Worm (Caenorhabditis elegans) whole organism, young adult: ENCODE results near the gene R02D5.6.

Source experiments
- K11D2.4 ChIP-seq: fragments of 200-800 bp; sonication (Bioruptor generic); IDR thresholded peaks from 2 replicates; pipeline ENCODE4 v1.3.6; 2022; ENCODE audit warnings: missing genetic modification reagents, missing genetic modification characterization, missing compliant biosample characterization
- Y53F4B.3 ChIP-seq: fragments of 200-800 bp; sonication (Bioruptor generic); IDR thresholded peaks from 2 replicates; pipeline ENCODE4 v1.3.6; 2022; ENCODE audit warnings: missing genetic modification reagents, missing genetic modification characterization, missing compliant biosample characterization
- egl-18 ChIP-seq: fragments of 200-800 bp; sonication (Bioruptor generic); IDR thresholded peaks from 2 replicates; pipeline ENCODE4 v1.3.6; 2022; ENCODE audit warnings: missing genetic modification reagents, missing genetic modification characterization, missing compliant biosample characterization
- egl-44 ChIP-seq: fragments of 200-800 bp; sonication (Bioruptor generic); IDR thresholded peaks from 2 replicates; pipeline ENCODE4 v1.3.6; 2022; ENCODE audit warnings: missing genetic modification reagents, missing genetic modification characterization, missing compliant biosample characterization
- hmg-1.2 ChIP-seq: fragments of 200-800 bp; sonication (Bioruptor generic); IDR thresholded peaks from 2 replicates; pipeline ENCODE4 v1.3.6; 2022; ENCODE audit warnings: missing genetic modification reagents, missing genetic modification characterization, missing compliant biosample characterization
- hmg-20 ChIP-seq: fragments of 200-800 bp; sonication (Bioruptor generic); IDR thresholded peaks from 2 replicates; pipeline ENCODE4 v1.3.6; 2022; ENCODE audit warnings: missing genetic modification reagents, missing genetic modification characterization, missing compliant biosample characterization
- madf-8 ChIP-seq: fragments of 200-800 bp; sonication (Bioruptor generic); conservative IDR thresholded peaks from 2 replicates; pipeline ENCODE4 v1.3.6; 2022; ENCODE audit warnings: missing genetic modification reagents, missing genetic modification characterization, missing compliant biosample characterization
- mel-28 ChIP-seq: sonication (generic microtip); optimal IDR thresholded peaks from 2 replicates; lab custom pipeline; 2016; ENCODE audit warnings: borderline replicate concordance, mild to moderate bottlenecking, missing genetic modification characterization, missing compliant biosample characterization
- nhr-80 ChIP-seq: sonication (generic microtip); optimal IDR thresholded peaks from 2 replicates; lab custom pipeline; 2016; ENCODE audit warnings: missing genetic modification characterization, missing compliant biosample characterization
- unc-130 ChIP-seq: sonication (generic microtip); optimal IDR thresholded peaks from 2 replicates; lab custom pipeline; 2016; ENCODE audit warnings: missing genetic modification reagents, missing genetic modification characterization, missing compliant biosample characterization
- ztf-3 ChIP-seq: fragments of 200-800 bp; sonication (Bioruptor generic); optimal IDR thresholded peaks from 2 replicates; lab custom pipeline; 2018; ENCODE audit warnings: mild to moderate bottlenecking, missing genetic modification characterization, missing compliant biosample characterization

The R02D5.6 gene

ce11 chrV:14462653-14463052 lies 55.3 kb downstream of the R02D5.6 start:
- TF ChIP-seq K11D2.4 (no peak), hmg-1.2 (GFP tag; lab: Robert Waterston, UW) (no peak), mel-28 (tag; lab: Kevin White, UChicago) (no peak), egl-44 (no peak), unc-130 (GFP tag; lab: Kevin White, UChicago) (no peak), hmg-20 (GFP tag; lab: Robert Waterston, UW) (no peak), madf-8 (GFP tag; lab: Robert Waterston, UW) (no peak), egl-18 (no peak), ztf-3 (GFP tag; lab: Kevin White, UChicago) (no peak), nhr-80 (no peak), Y53F4B.3 (GFP tag; lab: Robert Waterston, UW) (no peak)
